Fruit fly (Drosophila melanogaster): ENCODE results near the gene Ugt304A1.
A peak's percentile ranks its signal among the peaks of the same experiment; 100 is the strongest.

The Ugt304A1 gene

dm6 chr3R:11216156-11216630 is 41.0 kb upstream of the Ugt304A1 start, which contains the start of the genes RpS25 and CG4820 (continued):
- TF ChIP-seq Trl (optimal IDR thresholded peaks at IDR 0.05) (no peak), Trl (GFP tag; optimal IDR thresholded peaks at IDR 0.05) (peak; percentile 96), D19B (GFP tag; optimal IDR thresholded peaks at IDR 0.05) (peak; percentile 75), pita (GFP tag; optimal IDR thresholded peaks at IDR 0.05) (no peak), trem (tag; optimal IDR thresholded peaks at IDR 0.05) (peak; percentile 95), nom (GFP tag; optimal IDR thresholded peaks at IDR 0.05) (peak; percentile 90), pros (GFP tag; optimal IDR thresholded peaks at IDR 0.05) (peak; percentile 2), CG2712 (tag; optimal IDR thresholded peaks at IDR 0.05) (peak; percentile 90), Sox102F (GFP tag; optimal IDR thresholded peaks at IDR 0.05) (peak; percentile 72), lmd (GFP tag; IDR thresholded peaks at IDR 0.05) (peak; percentile 72), run (tag; optimal IDR thresholded peaks at IDR 0.05) (peak; percentile 84), jumu (GFP tag; optimal IDR thresholded peaks at IDR 0.05) (peak; percentile 81), CG1647 (GFP tag; optimal IDR thresholded peaks at IDR 0.05) (peak; percentile 82), ab (GFP tag; optimal IDR thresholded peaks at IDR 0.05) (no peak), zen (tag; optimal IDR thresholded peaks at IDR 0.05) (peak; percentile 84), aop (GFP tag; IDR thresholded peaks at IDR 0.05) (0 out of 2 replicates have a peak, but pooled peaks have one; percentile 15), CG11560 (tag; IDR thresholded peaks at IDR 0.05) (peak; percentile 54; the same call in 2 of the 3 replicates), CG10654 (GFP tag; optimal IDR thresholded peaks at IDR 0.05) (peak; percentile 90), BtbVII (GFP tag; optimal IDR thresholded peaks at IDR 0.05) (peak; percentile 92), Mes4 (GFP tag; optimal IDR thresholded peaks at IDR 0.05) (peak; percentile 97), CG1832 (GFP tag; optimal IDR thresholded peaks at IDR 0.05) (no peak), crol (GFP tag; IDR thresholded peaks at IDR 0.05) (peak; percentile 49), CG34224 (GFP tag; IDR thresholded peaks at IDR 0.05; ENCODE audit: partially characterized antibody) (peak; percentile 88), Atf6 (GFP tag; IDR thresholded peaks at IDR 0.05) (peak; percentile 89), CG32532 (GFP tag; IDR thresholded peaks at IDR 0.05) (peak; percentile 89), CG4820 (GFP tag; optimal IDR thresholded peaks at IDR 0.05) (peak; percentile 94), kay (GFP tag; optimal IDR thresholded peaks at IDR 0.05) (peak; percentile 24), CG31441 (GFP tag; IDR thresholded peaks at IDR 0.05) (peak; percentile 89), caup (GFP tag; optimal IDR thresholded peaks at IDR 0.05; ENCODE audit: severe bottlenecking) (peak; percentile 97), CG2875 (GFP tag; optimal IDR thresholded peaks at IDR 0.05) (peak; percentile 92), ato (GFP tag; IDR thresholded peaks at IDR 0.05; ENCODE audit: partially characterized antibody) (peak; percentile 64), prd (optimal IDR thresholded peaks at IDR 0.05) (no peak), prd (GFP tag; IDR thresholded peaks at IDR 0.05) (peak; percentile 70), CG8478 (optimal IDR thresholded peaks at IDR 0.05) (no peak), CG13894 (tag; optimal IDR thresholded peaks at IDR 0.05) (peak; percentile 83), CG3407 (GFP tag; optimal IDR thresholded peaks at IDR 0.05) (peak; percentile 87), CG14014 (GFP tag; IDR thresholded peaks at IDR 0.05) (peak; percentile 79), wdn (GFP tag; IDR thresholded peaks at IDR 0.05) (peak; percentile 77), B-H2 (GFP tag; optimal IDR thresholded peaks at IDR 0.05) (peak; percentile 94), lilli (GFP tag; optimal IDR thresholded peaks at IDR 0.05) (peak; percentile 84), CG3995 (GFP tag; optimal IDR thresholded peaks at IDR 0.05) (peak; percentile 79), Ravus (GFP tag; IDR thresholded peaks at IDR 0.05) (peak; percentile 15), ewg (GFP tag; optimal IDR thresholded peaks at IDR 0.05) (peak; percentile 95), CG15601 (tag; optimal IDR thresholded peaks at IDR 0.05) (peak; percentile 93), dmrt11E (tag; optimal IDR thresholded peaks at IDR 0.05) (peak; percentile 85), Asciz (GFP tag; optimal IDR thresholded peaks at IDR 0.05) (peak; percentile 89), ham (GFP tag; IDR thresholded peaks at IDR 0.05) (peak; percentile 55; the same call in 1 of the 2 replicates), crp (GFP tag; optimal IDR thresholded peaks at IDR 0.05) (peak in 1 of 2 experiments; percentile 66), repo (GFP tag; optimal IDR thresholded peaks at IDR 0.05) (peak; percentile 92), Usf (GFP tag; optimal IDR thresholded peaks at IDR 0.05) (peak; percentile 80), Scr (GFP tag; IDR thresholded peaks at IDR 0.05; ENCODE audit: partially characterized antibody) (peak; percentile 92)
